Fruit fly (Drosophila melanogaster) whole organism, adult: ENCODE results near the gene CG9961.

ENCODE experiments used
- CG14711 ChIP-seq: fragments of 200-800 bp; sonication (Bioruptor generic); optimal IDR thresholded peaks from 2 replicates; lab custom pipeline; 2018; ENCODE audit warnings: missing biosample characterization, mild to moderate bottlenecking, missing genetic modification characterization, moderate library complexity
- Clk ChIP-seq: fragments of 200-800 bp; sonication (Bioruptor generic); optimal IDR thresholded peaks from 2 replicates; lab custom pipeline; 2017; ENCODE audit warnings: missing biosample characterization, missing genetic modification characterization
- Crg-1 ChIP-seq: fragments of 200-800 bp; sonication (Bioruptor generic); optimal IDR thresholded peaks from 2 replicates; lab custom pipeline; 2016; ENCODE audit warnings: missing biosample characterization, missing genetic modification characterization
- Hr96 ChIP-seq: fragments of 200-800 bp; sonication (Bioruptor generic); optimal IDR thresholded peaks from 2 replicates; lab custom pipeline; 2016; ENCODE audit warnings: missing biosample characterization, missing genetic modification characterization
- cnc ChIP-seq, 2 experiments: fragments of >200 bp; optimal IDR thresholded peaks; 2 replicates each; lab custom pipeline; 2017
- ovo ChIP-seq: fragments of 200-800 bp; sonication (Bioruptor generic); optimal IDR thresholded peaks from 2 replicates; lab custom pipeline; 2016; ENCODE audit warnings: missing biosample characterization, missing genetic modification characterization

DNA sequence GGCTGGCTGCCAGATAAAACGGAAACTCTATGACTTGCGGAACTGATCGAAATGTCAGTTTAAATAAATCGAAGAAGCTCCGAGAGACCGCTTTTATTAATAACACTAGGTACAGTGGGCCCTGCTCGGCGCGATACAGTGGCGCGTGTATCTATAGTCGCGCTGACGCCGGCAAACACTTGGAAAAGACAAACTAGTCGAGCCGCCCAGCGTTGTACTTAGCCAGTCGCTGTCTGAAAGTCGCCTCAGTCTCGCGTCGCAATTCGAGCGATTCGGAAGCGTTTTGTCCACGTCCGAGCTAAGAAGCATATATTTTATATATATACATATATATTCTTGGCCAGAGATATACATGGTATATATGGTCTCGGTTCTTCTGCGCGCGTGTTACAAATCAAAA is 14.9 kb downstream of the CG9961 start:
- TF ChIP-seq Clk (GFP tag; lab: Kevin White, UChicago) (no peak), Hr96 (GFP tag; lab: Kevin White, UChicago) (peak; percentile 9), CG14711 (tag; lab: Kevin White, UChicago) (peak; percentile 54), ovo (GFP tag; lab: Kevin White, UChicago) (no peak), Crg-1 (peak; percentile 5), cnc (optimal IDR thresholded peaks at IDR 0.05; lab: Kevin White, UChicago) (no peak)
